Fruit fly (Drosophila melanogaster) whole organism, adult: ENCODE results near the gene CG7218.
A peak's percentile ranks its signal among the peaks of the same experiment; 100 is the strongest.

ENCODE experiments used
- CG14711 ChIP-seq: fragments of 200-800 bp; sonication (Bioruptor generic); optimal IDR thresholded peaks from 2 replicates; lab custom pipeline; 2018; ENCODE audit warnings: missing biosample characterization, mild to moderate bottlenecking, missing genetic modification characterization, moderate library complexity
- CG33017 ChIP-seq: fragments of 200-800 bp; sonication (Bioruptor generic); optimal IDR thresholded peaks from 2 replicates; lab custom pipeline; 2018; ENCODE audit warnings: missing biosample characterization, mild to moderate bottlenecking, missing genetic modification characterization, moderate library complexity
- Clk ChIP-seq: fragments of 200-800 bp; sonication (Bioruptor generic); optimal IDR thresholded peaks from 2 replicates; lab custom pipeline; 2017; ENCODE audit warnings: missing biosample characterization, missing genetic modification characterization
- Crg-1 ChIP-seq: fragments of 200-800 bp; sonication (Bioruptor generic); optimal IDR thresholded peaks from 2 replicates; lab custom pipeline; 2016; ENCODE audit warnings: missing biosample characterization, missing genetic modification characterization
- Mnt ChIP-seq: fragments of 200-800 bp; sonication (Bioruptor generic); optimal IDR thresholded peaks from 2 replicates; lab custom pipeline; 2016; ENCODE audit warnings: missing biosample characterization, mild to moderate bottlenecking, missing genetic modification characterization
- cic ChIP-seq: fragments of 200-800 bp; sonication (Bioruptor generic); optimal IDR thresholded peaks from 2 replicates; lab custom pipeline; 2017; ENCODE audit warnings: missing biosample characterization, mild to moderate bottlenecking, missing genetic modification characterization, moderate library complexity
- kay ChIP-seq: fragments of 200-800 bp; sonication (Bioruptor generic); peaks from one replicate; lab custom pipeline; 2016; ENCODE audit warnings: missing biosample characterization, missing genetic modification characterization, borderline replicate concordance
- pad ChIP-seq: fragments of 200-800 bp; sonication (Bioruptor generic); optimal IDR thresholded peaks from 3 replicates; lab custom pipeline; 2017; ENCODE audit warnings: missing biosample characterization, missing genetic modification characterization, mild to moderate bottlenecking, moderate library complexity, missing genetic modification reagents
- tj ChIP-seq: fragments of 200-800 bp; sonication (Bioruptor generic); optimal IDR thresholded peaks from 3 replicates; lab custom pipeline; 2017; ENCODE audit warnings: missing biosample characterization, mild to moderate bottlenecking, missing genetic modification characterization, moderate library complexity
- toe ChIP-seq: fragments of 200-800 bp; sonication (Bioruptor generic); optimal IDR thresholded peaks from 2 replicates; lab custom pipeline; 2016; ENCODE audit warnings: missing biosample characterization, missing genetic modification characterization

CG7218 gene

DNA sequence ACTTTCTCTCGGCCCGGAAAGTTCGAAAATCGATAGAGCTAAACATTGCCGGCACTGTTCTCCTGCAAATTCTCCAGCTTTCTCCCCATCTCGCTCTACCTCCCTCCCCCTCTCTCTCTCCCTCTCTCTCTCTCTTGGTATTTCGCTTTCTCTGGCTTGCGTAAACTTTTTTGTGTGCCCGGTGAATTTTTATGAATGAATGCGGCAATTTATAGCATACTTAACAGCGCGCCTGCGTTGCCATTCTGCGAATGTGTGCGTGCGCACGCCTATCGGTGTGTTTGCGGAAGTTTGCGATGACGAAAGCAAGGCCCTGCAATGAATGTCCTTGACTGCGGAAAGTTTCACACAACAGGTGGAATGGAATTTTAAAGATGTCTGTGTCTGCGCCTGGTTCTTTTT, 52.5 kb downstream of the CG7218 start:
- TF ChIP-seq CG33017 (tag; lab: Kevin White, UChicago) (no peak), kay (GFP tag; lab: Kevin White, UChicago) (no peak), Mnt (GFP tag; lab: Kevin White, UChicago) (no peak), cic (GFP tag; lab: Kevin White, UChicago) (peak; percentile 81), pad (GFP tag; lab: Kevin White, UChicago) (peak; percentile 92), Crg-1 (GFP tag; lab: Kevin White, UChicago) (no peak), toe (GFP tag; lab: Kevin White, UChicago) (no peak), Clk (GFP tag; lab: Kevin White, UChicago) (no peak), CG14711 (tag; lab: Kevin White, UChicago) (no peak), tj (GFP tag; lab: Kevin White, UChicago) (no peak)
